Fruit fly (Drosophila melanogaster) whole organism, pupa: Measurements from ENCODE around the gene stg.

Source experiments
- CG10348 ChIP-seq: fragments of 200-800 bp; sonication (Bioruptor generic); IDR thresholded peaks from 2 replicates; pipeline ENCODE4 v1.3.6; 2022; ENCODE audit warnings: missing biosample characterization, missing genetic modification characterization
- CG12605 ChIP-seq: fragments of 200-800 bp; sonication (Bioruptor generic); IDR thresholded peaks from 2 replicates; pipeline ENCODE4 v1.3.6; 2022; ENCODE audit warnings: missing biosample characterization, missing genetic modification characterization
- CG13204 ChIP-seq: fragments of 200-800 bp; sonication (Bioruptor generic); optimal IDR thresholded peaks from 2 replicates; lab custom pipeline; 2018; ENCODE audit warnings: missing biosample characterization, mild to moderate bottlenecking, missing genetic modification characterization, moderate library complexity
- CG14655 ChIP-seq: fragments of 200-800 bp; sonication (Bioruptor generic); optimal IDR thresholded peaks from 3 replicates; lab custom pipeline; 2017; ENCODE audit warnings: mild to moderate bottlenecking, missing biosample characterization, missing genetic modification reagents, missing genetic modification characterization
- CG15710 ChIP-seq: fragments of 200-800 bp; sonication (Bioruptor generic); optimal IDR thresholded peaks from 2 replicates; lab custom pipeline; 2018; ENCODE audit warnings: missing biosample characterization, mild to moderate bottlenecking, missing genetic modification characterization, moderate library complexity
- CG17806 ChIP-seq: fragments of 200-800 bp; sonication (Bioruptor generic); optimal IDR thresholded peaks from 2 replicates; lab custom pipeline; 2018; ENCODE audit warnings: missing biosample characterization, mild to moderate bottlenecking, missing genetic modification characterization, moderate library complexity
- CG32121 ChIP-seq: fragments of 200-800 bp; sonication (Bioruptor generic); IDR thresholded peaks from 2 replicates; pipeline ENCODE4 v1.3.6; 2022; ENCODE audit warnings: missing biosample characterization, missing genetic modification characterization
- CG34367 ChIP-seq: fragments of 200-800 bp; sonication (Bioruptor generic); optimal IDR thresholded peaks from 2 replicates; lab custom pipeline; 2018; ENCODE audit warnings: missing biosample characterization, mild to moderate bottlenecking, missing genetic modification characterization
- CG4496 ChIP-seq: fragments of 200-800 bp; sonication (Bioruptor generic); IDR thresholded peaks from 3 replicates; pipeline ENCODE4 v1.3.6; 2022; ENCODE audit warnings: missing biosample characterization, missing genetic modification characterization
- CG8159 ChIP-seq: fragments of 200-800 bp; sonication (Bioruptor generic); optimal IDR thresholded peaks from 3 replicates; lab custom pipeline; 2018; ENCODE audit warnings: missing biosample characterization, mild to moderate bottlenecking, missing genetic modification characterization, moderate library complexity
- CG8301 ChIP-seq: fragments of 200-800 bp; sonication (Bioruptor generic); optimal IDR thresholded peaks from 2 replicates; lab custom pipeline; 2018; ENCODE audit warnings: missing biosample characterization, mild to moderate bottlenecking, missing genetic modification characterization
- CG9948 ChIP-seq: fragments of 200-800 bp; sonication (Bioruptor generic); optimal IDR thresholded peaks from 2 replicates; lab custom pipeline; 2018; ENCODE audit warnings: missing biosample characterization, mild to moderate bottlenecking, missing genetic modification characterization, moderate library complexity
- D1 ChIP-seq: fragments of 200-800 bp; sonication (Bioruptor generic); optimal IDR thresholded peaks from 2 replicates; lab custom pipeline; 2018; ENCODE audit warnings: missing biosample characterization, mild to moderate bottlenecking, missing genetic modification characterization, moderate library complexity
- EcR ChIP-seq: fragments of 200-800 bp; sonication (Bioruptor generic); optimal IDR thresholded peaks from 3 replicates; lab custom pipeline; 2019; ENCODE audit warnings: missing biosample characterization, missing genetic modification characterization, mild to moderate bottlenecking, moderate library complexity, missing genetic modification reagents
- Ets98B ChIP-seq: fragments of 200-800 bp; sonication (Bioruptor generic); IDR thresholded peaks from 2 replicates; pipeline ENCODE4 v1.3.6; 2022; ENCODE audit warnings: missing biosample characterization, missing genetic modification characterization
- Pif1A ChIP-seq: fragments of 200-800 bp; sonication (Bioruptor generic); optimal IDR thresholded peaks from 3 replicates; lab custom pipeline; 2016; ENCODE audit warnings: missing biosample characterization, missing genetic modification characterization
- Pif1B ChIP-seq: fragments of 200-800 bp; sonication (Bioruptor generic); optimal IDR thresholded peaks from 3 replicates; lab custom pipeline; 2016; ENCODE audit warnings: missing biosample characterization, missing genetic modification characterization
- Snoo ChIP-seq: fragments of 200-800 bp; sonication (Bioruptor generic); optimal IDR thresholded peaks from 3 replicates; lab custom pipeline; 2017; ENCODE audit warnings: missing biosample characterization, mild to moderate bottlenecking, missing genetic modification characterization, inconsistent platforms
- fd96Ca ChIP-seq: fragments of 200-800 bp; sonication (Bioruptor generic); IDR thresholded peaks from 3 replicates; pipeline ENCODE4 v1.3.6; 2022; ENCODE audit warnings: missing biosample characterization, missing genetic modification characterization
- gl ChIP-seq: fragments of 200-800 bp; sonication (Bioruptor generic); optimal IDR thresholded peaks from 2 replicates; lab custom pipeline; 2018; ENCODE audit warnings: missing biosample characterization, mild to moderate bottlenecking, missing genetic modification characterization
- rn ChIP-seq: fragments of 200-800 bp; sonication (Bioruptor generic); IDR thresholded peaks from 2 replicates; pipeline ENCODE4 v1.3.6; 2022; ENCODE audit warnings: missing biosample characterization, missing genetic modification characterization

The stg gene

dm6 chr3R:29253874-29254273 is 1.7 kb downstream of the stg start:
- no peak for TF ChIP-seq CG9948 (tag; lab: Kevin White, UChicago)
- TF ChIP-seq CG8159 (tag; lab: Kevin White, UChicago) = no peak
- no peak for TF ChIP-seq Snoo (tag; lab: Kevin White, UChicago)
- TF ChIP-seq CG15710 (tag; lab: Kevin White, UChicago) = no peak
- no peak for TF ChIP-seq CG32121
- TF ChIP-seq EcR = peak; percentile 47
- TF ChIP-seq CG17806 (tag; lab: Kevin White, UChicago) = no peak

- TF ChIP-seq Pif1B = no peak
- peak; percentile 7 for TF ChIP-seq CG14655
- peak; percentile 4 for TF ChIP-seq CG8159 (tag; lab: Kevin White, UChicago)
- TF ChIP-seq, all 21 proteins: peak for 2
Measured at dm6 chr3R:29251418-29251817, 4.2 kb downstream of the stg start.

- TF ChIP-seq CG14655 (peak; percentile 32), rn (GFP tag; lab: Robert Waterston, UW) (no peak), Ets98B (GFP tag; lab: Robert Waterston, UW) (peak; percentile 38; the same call in 1 of the 2 replicates), CG9948 (tag; lab: Kevin White, UChicago) (no peak), gl (tag; lab: Kevin White, UChicago) (no peak), EcR (peak; percentile 68), CG10348 (GFP tag; lab: Robert Waterston, UW) (no peak), CG15710 (tag; lab: Kevin White, UChicago) (no peak), CG13204 (no peak), CG8159 (tag; lab: Kevin White, UChicago) (no peak), CG8301 (peak; percentile 4), CG4496 (GFP tag; lab: Robert Waterston, UW) (peak; percentile 63), D1 (tag; lab: Kevin White, UChicago) (no peak), CG17806 (tag; lab: Kevin White, UChicago) (no peak), Pif1A (no peak), fd96Ca (GFP tag; lab: Robert Waterston, UW) (peak; percentile 38; the same call in 2 of the 3 replicates), CG32121 (no peak), CG34367 (tag; lab: Kevin White, UChicago) (no peak), CG12605 (GFP tag; lab: Robert Waterston, UW) (peak; percentile 64; the same call in 1 of the 2 replicates), Snoo (tag; lab: Kevin White, UChicago) (no peak), Pif1B (no peak)
Measured at dm6 chr3R:29250272-29251018, 5.2 kb downstream of the stg start, which contains the start of gene SP1029. TSS of gene SP1029 (minus strand) at chr3R:29250451.

- TF ChIP-seq CG10348 (GFP tag; lab: Robert Waterston, UW) = no peak
- TF ChIP-seq Pif1B = no peak
Measured at dm6 chr3R:29244727-29245126, 10.9 kb downstream of the stg start, which contains the start of gene CG31445. TSS of gene CG31445 (minus strand) at chr3R:29244827.

dm6 chr3R:29238623-29239022 is 17.0 kb downstream of the stg start, which contains the start of gene CG11951:
TSS of gene CG11951 (minus strand) at chr3R:29238723.
- TF ChIP-seq CG17806 (tag; lab: Kevin White, UChicago) (no peak), CG34367 (tag; lab: Kevin White, UChicago) (no peak), CG32121 (no peak), Snoo (tag; lab: Kevin White, UChicago) (no peak)

dm6 chr3R:29230552-29231102 is 25.0 kb downstream of the stg start:
- TF ChIP-seq CG8301 (no peak), fd96Ca (GFP tag; lab: Robert Waterston, UW) (no peak), D1 (tag; lab: Kevin White, UChicago) (no peak), CG10348 (GFP tag; lab: Robert Waterston, UW) (no peak), Pif1B (no peak), CG32121 (no peak), gl (tag; lab: Kevin White, UChicago) (no peak), CG15710 (tag; lab: Kevin White, UChicago) (no peak), Pif1A (no peak), CG14655 (no peak), CG34367 (tag; lab: Kevin White, UChicago) (no peak), CG9948 (tag; lab: Kevin White, UChicago) (no peak), Snoo (tag; lab: Kevin White, UChicago) (no peak), CG4496 (GFP tag; lab: Robert Waterston, UW) (no peak), CG12605 (GFP tag; lab: Robert Waterston, UW) (no peak), rn (GFP tag; lab: Robert Waterston, UW) (no peak), CG13204 (no peak), EcR (no peak), CG17806 (tag; lab: Kevin White, UChicago) (no peak)

- TF ChIP-seq D1 (tag; lab: Kevin White, UChicago) (no peak), CG17806 (tag; lab: Kevin White, UChicago) (no peak), fd96Ca (GFP tag; lab: Robert Waterston, UW) (no peak), CG4496 (GFP tag; lab: Robert Waterston, UW) (no peak)
Measured at dm6 chr3R:29229958-29230357, 25.6 kb downstream of the stg start.
